Fruit fly (Drosophila melanogaster): ENCODE data around the gene omd.

The omd gene

DNA sequence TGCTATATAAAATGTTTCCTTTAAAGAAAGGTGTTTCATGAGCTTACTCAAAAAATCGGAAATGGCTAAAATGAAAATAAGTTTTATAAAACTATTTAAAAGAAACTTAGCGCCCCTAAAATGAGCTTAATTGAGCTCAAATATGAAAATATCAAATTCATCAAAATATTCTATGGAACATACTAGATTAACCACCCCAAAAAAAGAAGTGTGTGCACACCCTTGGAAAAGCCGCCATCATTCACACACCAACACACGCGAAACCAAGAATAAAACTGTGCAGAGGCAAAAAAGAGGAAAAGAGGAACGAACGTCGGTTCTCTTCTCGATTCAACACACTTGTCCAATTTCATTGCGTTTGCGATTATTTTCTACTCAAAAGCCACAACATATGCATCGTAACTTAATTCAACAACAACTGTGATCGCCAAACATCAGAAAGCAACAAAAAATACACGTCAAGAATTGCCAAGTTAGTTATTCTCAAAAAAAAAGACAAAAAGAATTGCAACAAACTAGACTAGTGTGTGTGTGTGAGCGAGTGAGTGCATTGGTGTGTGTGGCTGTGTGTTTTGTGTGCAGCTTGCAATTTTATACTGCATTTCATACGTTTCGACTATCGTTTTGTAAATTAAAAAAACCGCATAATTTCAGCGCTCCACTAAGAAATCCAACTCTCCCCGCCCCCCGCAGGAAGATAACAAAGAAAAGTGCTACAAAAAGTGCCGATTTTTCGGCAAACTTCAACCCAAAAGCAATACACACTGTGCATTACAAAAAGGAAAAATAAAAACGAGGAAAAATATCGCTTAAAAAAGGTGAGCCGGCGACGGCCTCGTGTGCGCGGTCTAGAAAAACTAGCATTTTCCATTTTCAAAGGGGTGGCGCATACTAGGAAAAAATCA lies 40.0 kb downstream of the omd start, which contains the start of gene rin (continued):
- peak; percentile 17 for TF ChIP-seq stwl (tag; optimal IDR thresholded peaks at IDR 0.05)
- TF ChIP-seq zf30C (GFP tag; optimal IDR thresholded peaks at IDR 0.05) = peak; percentile 35
- TF ChIP-seq CG30403 (GFP tag; optimal IDR thresholded peaks at IDR 0.05) = no peak
- peak; percentile 7 for TF ChIP-seq Hsf (GFP tag; optimal IDR thresholded peaks at IDR 0.05)
- no peak for TF ChIP-seq tin (GFP tag; optimal IDR thresholded peaks at IDR 0.05)
- TF ChIP-seq pros (GFP tag; optimal IDR thresholded peaks at IDR 0.05) = no peak
- TF ChIP-seq CG10543 (GFP tag; optimal IDR thresholded peaks at IDR 0.05) = no peak
- TF ChIP-seq CG2120 (GFP tag; optimal IDR thresholded peaks at IDR 0.05) = peak; percentile 34
- TF ChIP-seq gfzf (GFP tag; optimal IDR thresholded peaks at IDR 0.05) = peak; percentile 37
- TF ChIP-seq CG4282 (GFP tag; optimal IDR thresholded peaks at IDR 0.05) = no peak
- TF ChIP-seq ro (GFP tag; IDR thresholded peaks at IDR 0.05) = no peak
- peak; percentile 29 for TF ChIP-seq Ets97D (GFP tag; optimal IDR thresholded peaks at IDR 0.05)
- no peak for TF ChIP-seq CG10979 (tag; optimal IDR thresholded peaks at IDR 0.05)
- peak; percentile 41 for TF ChIP-seq sqz (GFP tag; optimal IDR thresholded peaks at IDR 0.05)
- TF ChIP-seq br (optimal IDR thresholded peaks at IDR 0.05) = no peak
- TF ChIP-seq inv (GFP tag; IDR thresholded peaks at IDR 0.05; ENCODE audit: partially characterized antibody) = no peak
- peak in 1 of 2 experiments; percentile 16 for TF ChIP-seq Eip74EF (GFP tag; optimal IDR thresholded peaks at IDR 0.05)
- TF ChIP-seq sens (GFP tag) = peak; percentile 62
- peak; percentile 59; the same call in 1 of the 3 replicates for TF ChIP-seq CG34422 (GFP tag; IDR thresholded peaks at IDR 0.05)
- TF ChIP-seq tna (GFP tag; IDR thresholded peaks at IDR 0.05; ENCODE audit: partially characterized antibody) = no peak
- TF ChIP-seq phol (tag; optimal IDR thresholded peaks at IDR 0.05) = peak; percentile 91
- TF ChIP-seq ham (GFP tag; IDR thresholded peaks at IDR 0.05) = no peak
- TF ChIP-seq CG17802 (tag; optimal IDR thresholded peaks at IDR 0.05) = peak; percentile 94
- TF ChIP-seq Med (GFP tag) = peak; percentile 28
- peak; percentile 80 for TF ChIP-seq nom (GFP tag; optimal IDR thresholded peaks at IDR 0.05)
- peak in 1 of 2 experiments; percentile 13 for TF ChIP-seq insv (GFP tag; optimal IDR thresholded peaks at IDR 0.05)
- TF ChIP-seq chinmo (GFP tag; IDR thresholded peaks at IDR 0.05; ENCODE audit: partially characterized antibody) = 0 out of 4 replicates have a peak, but pooled peaks have one; percentile 72
- no peak for TF ChIP-seq fd64A (GFP tag; optimal IDR thresholded peaks at IDR 0.05)
- TF ChIP-seq CG15479 (GFP tag; optimal IDR thresholded peaks at IDR 0.05) = peak; percentile 42
- no peak for TF ChIP-seq Side (GFP tag; optimal IDR thresholded peaks at IDR 0.05)
- no peak for TF ChIP-seq Bgb (GFP tag; IDR thresholded peaks at IDR 0.05; ENCODE audit: partially characterized antibody)
- no peak for TF ChIP-seq CG10209 (GFP tag; optimal IDR thresholded peaks at IDR 0.05)
- TF ChIP-seq CG31388 (GFP tag; optimal IDR thresholded peaks at IDR 0.05) = no peak
- TF ChIP-seq CG9932 (GFP tag; IDR thresholded peaks at IDR 0.05) = peak; percentile 71
- TF ChIP-seq CG8359 (GFP tag; optimal IDR thresholded peaks at IDR 0.05; ENCODE audit: borderline replicate concordance) = no peak
- no peak for TF ChIP-seq dan (GFP tag; IDR thresholded peaks at IDR 0.05)
- no peak for TF ChIP-seq CG6854 (GFP tag; optimal IDR thresholded peaks at IDR 0.05)
- no peak for TF ChIP-seq sug (tag; optimal IDR thresholded peaks at IDR 0.05)
- peak; percentile 27; the same call in 1 of the 2 replicates for TF ChIP-seq slbo (GFP tag; IDR thresholded peaks at IDR 0.05)
- TF ChIP-seq CG12219 (GFP tag; optimal IDR thresholded peaks at IDR 0.05) = no peak
- TF ChIP-seq Hr39 (optimal IDR thresholded peaks at IDR 0.05) = no peak
- peak; percentile 38; the same call in 1 of the 2 replicates for TF ChIP-seq crol (GFP tag; IDR thresholded peaks at IDR 0.05)
- TF ChIP-seq ssp (GFP tag; IDR thresholded peaks at IDR 0.05) = peak; percentile 9; the same call in 1 of the 2 replicates
- no peak for TF ChIP-seq aop (GFP tag; IDR thresholded peaks at IDR 0.05)
- TF ChIP-seq Sry-δ (GFP tag; optimal IDR thresholded peaks at IDR 0.05) = no peak
- TF ChIP-seq CG4617 (GFP tag; optimal IDR thresholded peaks at IDR 0.05; ENCODE audit: borderline replicate concordance) = peak; percentile 8
- TF ChIP-seq CG17359 (tag; optimal IDR thresholded peaks at IDR 0.05) = no peak
- peak; percentile 99 for TF ChIP-seq CG14710 (tag; optimal IDR thresholded peaks at IDR 0.05)
